Worm (Caenorhabditis elegans) whole organism, young adult: ENCODE results near the gene F56D6.12.

ENCODE experiments used
- F33H1.4 ChIP-seq: fragments of 200-800 bp; sonication (Bioruptor generic); IDR thresholded peaks from 2 replicates; pipeline ENCODE4 v1.3.6; 2022; ENCODE audit warnings: missing genetic modification reagents, missing genetic modification characterization, missing compliant biosample characterization
- atf-7 ChIP-seq: sonication (generic microtip); optimal IDR thresholded peaks from 2 replicates; lab custom pipeline; 2017; ENCODE audit warnings: mild to moderate bottlenecking, missing genetic modification characterization, missing compliant biosample characterization
- ceh-27 ChIP-seq: fragments of 200-800 bp; sonication (Bioruptor generic); optimal IDR thresholded peaks from 2 replicates; lab custom pipeline; 2018; ENCODE audit warnings: mild to moderate bottlenecking, missing genetic modification characterization, moderate library complexity, missing compliant biosample characterization
- egrh-3 ChIP-seq: fragments of 200-800 bp; sonication (Bioruptor generic); IDR thresholded peaks from 2 replicates; pipeline ENCODE4 v1.3.6; 2022; ENCODE audit warnings: missing genetic modification reagents, missing genetic modification characterization, missing compliant biosample characterization
- nhr-90 ChIP-seq: sonication (generic microtip); optimal IDR thresholded peaks from 2 replicates; lab custom pipeline; 2016; ENCODE audit warnings: missing genotype, mild to moderate bottlenecking, missing genetic modification characterization, missing compliant biosample characterization
- rcor-1 ChIP-seq: fragments of 200-800 bp; sonication (Bioruptor generic); IDR thresholded peaks from 2 replicates; pipeline ENCODE4 v1.3.6; 2022; ENCODE audit warnings: missing genetic modification reagents, missing genetic modification characterization, missing compliant biosample characterization
- unc-130 ChIP-seq: sonication (generic microtip); optimal IDR thresholded peaks from 2 replicates; lab custom pipeline; 2016; ENCODE audit warnings: missing genetic modification reagents, missing genetic modification characterization, missing compliant biosample characterization
- unc-62 ChIP-seq: fragments of 150-350 bp; optimal IDR thresholded peaks from 2 replicates; lab custom pipeline; 2014; ENCODE audit warnings: missing biosample characterization, missing genetic modification reagents, missing genetic modification characterization

- no peak for TF ChIP-seq unc-62
- no peak for TF ChIP-seq nhr-90 (tag; lab: Kevin White, UChicago)
- TF ChIP-seq F33H1.4 (GFP tag; lab: Robert Waterston, UW) = no peak
- no peak for TF ChIP-seq egrh-3 (GFP tag; lab: Robert Waterston, UW)
- TF ChIP-seq rcor-1 (GFP tag; lab: Robert Waterston, UW) = no peak
- TF ChIP-seq ceh-27 (GFP tag; lab: Kevin White, UChicago) = no peak
- TF ChIP-seq unc-130 (GFP tag; lab: Kevin White, UChicago) = no peak
- no peak for TF ChIP-seq atf-7 (tag; lab: Kevin White, UChicago)
These were observed 6.5 kb downstream of the F56D6.12 start, which contains the start of gene F56D6.19 for ce11 chrIV:3914462-3914861.
